Worm (Caenorhabditis elegans) whole organism, young adult: ENCODE data around the gene F28D1.6.

ENCODE experiments used
- B0019.2 ChIP-seq: fragments of 200-800 bp; sonication (Bioruptor generic); conservative IDR thresholded peaks from 2 replicates; pipeline ENCODE4 v1.3.6; 2022; ENCODE audit warnings: missing genetic modification reagents, missing genetic modification characterization, missing compliant biosample characterization
- die-1 ChIP-seq: sonication (generic microtip); optimal IDR thresholded peaks from 2 replicates; lab custom pipeline; 2016; ENCODE audit warnings: missing genotype, mild to moderate bottlenecking, missing genetic modification characterization, missing compliant biosample characterization
- efl-1 ChIP-seq: fragments of 150-350 bp; optimal IDR thresholded peaks from 2 replicates; lab custom pipeline; 2014; ENCODE audit warnings: missing biosample characterization, missing genetic modification reagents, missing genetic modification characterization
- egrh-3 ChIP-seq: fragments of 200-800 bp; sonication (Bioruptor generic); IDR thresholded peaks from 2 replicates; pipeline ENCODE4 v1.3.6; 2022; ENCODE audit warnings: missing genetic modification reagents, missing genetic modification characterization, missing compliant biosample characterization
- lin-35 ChIP-seq, 3 experiments: fragments of 150-350 bp in 2 of 3; sonication (generic microtip) in 1 of 3; optimal IDR thresholded peaks; 2 replicates each; lab custom pipeline; 2014 to 2018; ENCODE audit warnings: missing biosample characterization in 3 of 3, missing genetic modification characterization in 3 of 3, missing genetic modification reagents in 3 of 3
- lin-54 ChIP-seq: fragments of 200-800 bp; sonication (Bioruptor generic); optimal IDR thresholded peaks from 2 replicates; lab custom pipeline; 2018; ENCODE audit warnings: mild to moderate bottlenecking, missing genetic modification characterization, missing compliant biosample characterization
- tlf-1 ChIP-seq: fragments of 200-800 bp; sonication (Bioruptor generic); optimal IDR thresholded peaks from 2 replicates; lab custom pipeline; 2018; ENCODE audit warnings: mild to moderate bottlenecking, missing genetic modification characterization, missing compliant biosample characterization

F28D1.6 gene

DNA sequence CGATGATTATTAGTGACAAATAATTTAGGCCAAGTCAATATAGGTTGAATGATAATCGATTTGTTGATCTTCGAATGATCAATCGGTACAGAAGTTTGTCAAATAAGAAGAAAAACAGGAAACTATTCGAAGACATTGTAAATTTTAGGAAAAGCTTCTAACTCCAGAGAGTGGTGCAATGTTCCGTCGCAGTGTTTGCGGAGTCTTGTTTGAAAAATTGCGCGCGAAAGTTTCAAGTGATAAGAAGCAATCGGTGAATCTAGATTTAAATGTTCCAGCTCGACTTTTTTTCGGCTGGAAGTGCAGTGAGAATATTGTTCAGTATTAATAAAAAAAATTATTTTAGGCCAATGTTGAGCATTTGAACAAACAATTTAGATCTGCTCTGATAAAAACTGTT, 50.3 kb downstream of the F28D1.6 start:
- TF ChIP-seq lin-54 (GFP tag; lab: Kevin White, UChicago), result peak; percentile 26
- TF ChIP-seq die-1 (tag; lab: Kevin White, UChicago), result no peak
- TF ChIP-seq egrh-3, result no peak
- 0 out of 2 replicates have a peak, but pooled peaks have one; percentile 18 for TF ChIP-seq B0019.2
- peak; percentile 37 for TF ChIP-seq efl-1 (GFP tag; lab: Kevin White, UChicago)
- peak in 1 of 3 experiments; percentile 25 for TF ChIP-seq lin-35 (GFP tag; optimal IDR thresholded peaks at IDR 0.05; lab: Kevin White, UChicago)
- TF ChIP-seq tlf-1 (GFP tag; lab: Kevin White, UChicago), result no peak
- TF ChIP-seq, all 124 proteins: peak for 4
